Fruit fly (Drosophila melanogaster) whole organism, adult: ENCODE results near the gene Nepl18.

Experiments
- CG33017 ChIP-seq: fragments of 200-800 bp; sonication (Bioruptor generic); optimal IDR thresholded peaks from 2 replicates; lab custom pipeline; 2018; ENCODE audit warnings: missing biosample characterization, mild to moderate bottlenecking, missing genetic modification characterization, moderate library complexity
- CG5204 ChIP-seq: fragments of 200-800 bp; sonication (Bioruptor generic); optimal IDR thresholded peaks from 2 replicates; lab custom pipeline; 2016; ENCODE audit warnings: missing biosample characterization, missing genetic modification characterization
- cnc ChIP-seq, 2 experiments: fragments of >200 bp; optimal IDR thresholded peaks; 2 replicates each; lab custom pipeline; 2017
- kay ChIP-seq: fragments of 200-800 bp; sonication (Bioruptor generic); peaks from one replicate; lab custom pipeline; 2016; ENCODE audit warnings: missing biosample characterization, missing genetic modification characterization, borderline replicate concordance
- tj ChIP-seq: fragments of 200-800 bp; sonication (Bioruptor generic); optimal IDR thresholded peaks from 3 replicates; lab custom pipeline; 2017; ENCODE audit warnings: missing biosample characterization, mild to moderate bottlenecking, missing genetic modification characterization, moderate library complexity

dm6 chr3R:28842431-28842830, 33.0 kb upstream of the Nepl18 start:
- TF ChIP-seq kay (GFP tag; lab: Kevin White, UChicago) (no peak), CG5204 (GFP tag; lab: Kevin White, UChicago) (no peak), tj (GFP tag; lab: Kevin White, UChicago) (no peak), CG33017 (no peak), cnc (optimal IDR thresholded peaks at IDR 0.05; lab: Kevin White, UChicago) (no peak)
